Fruit fly (Drosophila melanogaster) whole organism, adult: Measurements from ENCODE around the gene beta-Spec.
A peak's percentile ranks its signal among the peaks of the same experiment; 100 is the strongest.

Source experiments
- CG11617 ChIP-seq: fragments of 200-800 bp; sonication (Bioruptor generic); optimal IDR thresholded peaks from 2 replicates; lab custom pipeline; 2017; ENCODE audit warnings: mild to moderate bottlenecking, missing biosample characterization, missing genetic modification reagents, missing genetic modification characterization
- CG1620 ChIP-seq: fragments of 200-800 bp; sonication (Bioruptor generic); optimal IDR thresholded peaks from 2 replicates; lab custom pipeline; 2016; ENCODE audit warnings: missing biosample characterization, missing genetic modification characterization
- CG7045 ChIP-seq: fragments of 200-800 bp; sonication (Bioruptor generic); optimal IDR thresholded peaks from 2 replicates; lab custom pipeline; 2017; ENCODE audit warnings: missing biosample characterization, mild to moderate bottlenecking, missing genetic modification characterization
- CG7101 ChIP-seq: fragments of 200-800 bp; sonication (Bioruptor generic); optimal IDR thresholded peaks from 2 replicates; lab custom pipeline; 2018; ENCODE audit warnings: missing biosample characterization, mild to moderate bottlenecking, missing genetic modification characterization, moderate library complexity
- Mnt ChIP-seq: fragments of 200-800 bp; sonication (Bioruptor generic); optimal IDR thresholded peaks from 2 replicates; lab custom pipeline; 2016; ENCODE audit warnings: missing biosample characterization, mild to moderate bottlenecking, missing genetic modification characterization
- bab1 ChIP-seq: fragments of 200-800 bp; sonication (Bioruptor generic); optimal IDR thresholded peaks from 3 replicates; lab custom pipeline; 2019; ENCODE audit warnings: missing biosample characterization, mild to moderate bottlenecking, missing genetic modification characterization, moderate library complexity
- cic ChIP-seq: fragments of 200-800 bp; sonication (Bioruptor generic); optimal IDR thresholded peaks from 2 replicates; lab custom pipeline; 2017; ENCODE audit warnings: missing biosample characterization, mild to moderate bottlenecking, missing genetic modification characterization, moderate library complexity
- cnc ChIP-seq, 2 experiments: fragments of >200 bp; optimal IDR thresholded peaks; 2 replicates each; lab custom pipeline; 2017
- kay ChIP-seq: fragments of 200-800 bp; sonication (Bioruptor generic); peaks from one replicate; lab custom pipeline; 2016; ENCODE audit warnings: missing biosample characterization, missing genetic modification characterization, borderline replicate concordance
- toe ChIP-seq: fragments of 200-800 bp; sonication (Bioruptor generic); optimal IDR thresholded peaks from 2 replicates; lab custom pipeline; 2016; ENCODE audit warnings: missing biosample characterization, missing genetic modification characterization

DNA sequence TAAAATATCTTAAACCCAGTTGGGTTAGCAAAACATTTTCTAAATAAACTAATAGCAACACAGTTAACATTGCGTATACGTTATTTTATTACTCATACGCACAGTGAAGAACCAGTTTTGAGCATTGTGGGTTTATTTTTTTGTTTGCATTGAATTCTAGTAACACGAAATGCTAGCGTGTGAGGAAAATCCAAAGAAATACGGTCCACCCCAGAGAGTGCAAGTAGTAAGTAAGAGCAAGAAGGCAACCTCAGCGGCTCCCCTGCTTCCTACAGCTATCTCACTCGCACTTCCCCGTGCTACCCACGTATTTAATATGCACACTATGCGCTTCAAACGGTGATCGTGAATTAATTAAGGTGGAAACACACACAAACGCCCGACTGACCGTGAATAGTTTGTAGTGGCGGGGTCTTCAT, 32.2 kb upstream of the beta-Spec start:
- peak; percentile 54 for TF ChIP-seq kay (GFP tag; lab: Kevin White, UChicago)
- TF ChIP-seq toe (GFP tag; lab: Kevin White, UChicago) = peak; percentile 88
- TF ChIP-seq cic = peak; percentile 68
- TF ChIP-seq CG1620 (GFP tag; lab: Kevin White, UChicago) = peak; percentile 97
- no peak for TF ChIP-seq cnc (optimal IDR thresholded peaks at IDR 0.05; lab: Kevin White, UChicago)
- peak; percentile 99 for TF ChIP-seq CG7101
- peak; percentile 90 for TF ChIP-seq CG7045
- peak; percentile 99 for TF ChIP-seq CG11617
- peak; percentile 99 for TF ChIP-seq bab1
- peak; percentile 96 for TF ChIP-seq Mnt
